Worm (Caenorhabditis elegans): Measurements from ENCODE around the gene Y71H2B.11.

Y71H2B.11 gene

DNA sequence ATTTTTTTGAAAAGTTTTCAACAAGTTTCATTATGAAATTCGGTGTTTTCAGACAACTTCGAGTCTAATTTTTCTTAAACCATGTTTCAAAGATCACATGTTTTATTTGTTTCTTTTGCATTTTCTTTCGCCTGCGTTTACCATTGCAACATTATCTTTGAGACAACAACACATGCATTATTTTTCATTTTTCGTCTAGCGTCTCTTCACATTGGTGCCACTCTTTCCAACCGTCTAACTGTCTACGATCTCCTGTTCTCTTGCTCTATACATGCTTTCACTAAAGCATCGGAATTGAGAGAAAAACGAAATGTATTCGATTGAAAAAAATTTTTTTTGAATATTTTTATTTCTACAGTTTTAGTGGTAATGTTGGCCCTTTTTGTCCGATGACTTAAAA, 25.2 kb upstream of the Y71H2B.11 start (continued):
- TF ChIP-seq mep-1 (tag; optimal IDR thresholded peaks at IDR 0.05) (peak; percentile 52), nhr-71 (tag; optimal IDR thresholded peaks at IDR 0.05) (peak; percentile 80), snpc-4 (tag; optimal IDR thresholded peaks at IDR 0.05) (no peak), fos-1 (tag; optimal IDR thresholded peaks at IDR 0.05) (peak; percentile 13), lsy-2 (tag; optimal IDR thresholded peaks at IDR 0.05) (peak; percentile 76 to 77), dpl-1 (GFP tag; optimal IDR thresholded peaks at IDR 0.05) (peak in 2 of 3 experiments; percentile 51 to 53), egl-13 (tag; optimal IDR thresholded peaks at IDR 0.05) (no peak), snu-23 (GFP tag; optimal IDR thresholded peaks at IDR 0.05) (peak; percentile 76), unc-130 (tag; optimal IDR thresholded peaks at IDR 0.05) (no peak), lin-35 (GFP tag; optimal IDR thresholded peaks at IDR 0.05) (peak; percentile 49 to 66), dsc-1 (tag; optimal IDR thresholded peaks at IDR 0.05) (peak; percentile 28)

DNA sequence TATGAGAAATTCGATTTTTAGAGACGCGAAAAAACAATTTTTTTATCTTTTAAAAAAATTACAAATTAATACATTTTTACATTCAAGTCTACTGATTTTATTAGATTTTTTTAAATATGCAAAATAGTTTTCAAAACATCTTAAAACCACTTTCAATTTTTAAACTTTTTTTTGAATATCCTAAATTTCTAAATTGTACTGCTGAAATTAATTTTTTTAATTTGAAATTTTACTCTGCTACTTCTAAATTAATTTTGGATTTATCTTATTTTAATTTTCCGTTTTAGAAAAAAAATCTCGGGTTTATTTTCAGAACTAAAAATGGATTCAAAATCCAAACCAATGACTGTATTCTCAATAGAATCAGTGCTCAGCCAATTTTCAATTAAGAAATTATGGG, 24.8 kb upstream of the Y71H2B.11 start, which contains the start of gene Y71H2B.8:
Gene Y71H2B.8, plus strand, starts transcription at position 301 of the 400 bp plus-strand sequence.
- TF ChIP-seq fkh-8 (tag; optimal IDR thresholded peaks at IDR 0.05) (no peak), lsy-2 (tag; optimal IDR thresholded peaks at IDR 0.05) (no peak), unc-30 (tag; optimal IDR thresholded peaks at IDR 0.05) (no peak), xbp-1 (tag; optimal IDR thresholded peaks at IDR 0.05) (no peak), sox-4 (tag; optimal IDR thresholded peaks at IDR 0.05) (no peak), ceh-63 (GFP tag; optimal IDR thresholded peaks at IDR 0.05) (no peak), snpc-4 (tag; optimal IDR thresholded peaks at IDR 0.05) (no peak), ceh-90 (tag; optimal IDR thresholded peaks at IDR 0.05) (no peak), efl-3 (GFP tag; optimal IDR thresholded peaks at IDR 0.05) (no peak), unc-62 (GFP tag; optimal IDR thresholded peaks at IDR 0.05) (no peak), lir-3 (tag; optimal IDR thresholded peaks at IDR 0.05; ENCODE audit: poor library complexity) (no peak), grh-1 (GFP tag; IDR thresholded peaks at IDR 0.05) (no peak), Y116A8C.19 (tag; optimal IDR thresholded peaks at IDR 0.05; ENCODE audit: borderline replicate concordance) (no peak), egl-27 (tag; optimal IDR thresholded peaks at IDR 0.05) (no peak), mep-1 (tag; optimal IDR thresholded peaks at IDR 0.05) (no peak), mab-9 (GFP tag; IDR thresholded peaks at IDR 0.05) (no peak), ceh-88 (GFP tag; IDR thresholded peaks at IDR 0.05) (no peak), sptf-1 (tag; optimal IDR thresholded peaks at IDR 0.05) (no peak), jun-1 (tag; optimal IDR thresholded peaks at IDR 0.05) (no peak), rnt-1 (tag; optimal IDR thresholded peaks at IDR 0.05) (no peak)

DNA sequence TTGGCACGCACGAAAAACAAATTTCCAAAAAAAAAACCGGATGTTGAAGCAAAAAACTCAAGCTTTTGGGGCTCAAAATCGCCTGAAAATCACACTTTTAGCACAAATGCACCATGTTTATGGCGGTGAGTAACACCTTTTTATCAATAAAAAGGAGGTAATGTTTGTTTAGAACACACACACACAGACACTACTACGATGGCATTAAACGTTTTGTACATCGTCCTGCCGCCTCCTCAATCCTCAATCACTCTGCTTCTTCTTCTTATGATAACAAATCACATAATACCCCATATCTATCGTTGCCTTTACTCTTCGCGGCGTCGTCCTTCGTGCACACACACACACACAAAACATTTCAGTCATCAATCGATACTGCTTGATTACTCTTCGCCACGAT, 17.6 kb upstream of the Y71H2B.11 start, which contains the start of gene gpa-17:
Gene gpa-17, plus strand, starts transcription at position 363 of the 400 bp plus-strand sequence.
- TF ChIP-seq nhr-20 (tag; optimal IDR thresholded peaks at IDR 0.05) (no peak), lin-13 (GFP tag; optimal IDR thresholded peaks at IDR 0.05) (no peak), aly-2 (tag; optimal IDR thresholded peaks at IDR 0.05) (no peak), unc-30 (tag; optimal IDR thresholded peaks at IDR 0.05) (no peak), pqm-1 (tag; optimal IDR thresholded peaks at IDR 0.05) (peak; percentile 3), unc-86 (tag; optimal IDR thresholded peaks at IDR 0.05) (no peak), pag-3 (tag; optimal IDR thresholded peaks at IDR 0.05; ENCODE audit: borderline replicate concordance, insufficient read depth) (no peak), efl-1 (optimal IDR thresholded peaks at IDR 0.05) (no peak), efl-1 (GFP tag; optimal IDR thresholded peaks at IDR 0.05 in 1 of 2) (peak in 1 of 2 experiments; percentile 63), egl-13 (tag; optimal IDR thresholded peaks at IDR 0.05) (no peak), nhr-28 (tag; optimal IDR thresholded peaks at IDR 0.05) (no peak), alr-1 (tag; optimal IDR thresholded peaks at IDR 0.05; ENCODE audit: borderline replicate concordance) (no peak), fkh-8 (tag; optimal IDR thresholded peaks at IDR 0.05) (no peak), nhr-85 (tag) (no peak), ceh-88 (GFP tag; IDR thresholded peaks at IDR 0.05) (no peak), elt-2 (tag; optimal IDR thresholded peaks at IDR 0.05) (peak; percentile 18), lin-35 (GFP tag; optimal IDR thresholded peaks at IDR 0.05) (peak in 1 of 2 experiments; percentile 24), Y116A8C.19 (tag; optimal IDR thresholded peaks at IDR 0.05; ENCODE audit: borderline replicate concordance) (no peak), ceh-90 (tag; optimal IDR thresholded peaks at IDR 0.05) (no peak)
